Worm (Caenorhabditis elegans) whole organism, L4/young adult: Measurements from ENCODE around the gene srz-61.

ENCODE experiments used
- dao-5 ChIP-seq: sonication (generic microtip); optimal IDR thresholded peaks from 2 replicates; lab custom pipeline; 2016; ENCODE audit warnings: missing genotype, missing genetic modification characterization, moderate library complexity, missing compliant biosample characterization
- him-1 ChIP-seq: sonication (generic microtip); optimal IDR thresholded peaks from 2 replicates; lab custom pipeline; 2016; ENCODE audit warnings: missing genotype, missing genetic modification reagents, missing genetic modification characterization, missing compliant biosample characterization

DNA sequence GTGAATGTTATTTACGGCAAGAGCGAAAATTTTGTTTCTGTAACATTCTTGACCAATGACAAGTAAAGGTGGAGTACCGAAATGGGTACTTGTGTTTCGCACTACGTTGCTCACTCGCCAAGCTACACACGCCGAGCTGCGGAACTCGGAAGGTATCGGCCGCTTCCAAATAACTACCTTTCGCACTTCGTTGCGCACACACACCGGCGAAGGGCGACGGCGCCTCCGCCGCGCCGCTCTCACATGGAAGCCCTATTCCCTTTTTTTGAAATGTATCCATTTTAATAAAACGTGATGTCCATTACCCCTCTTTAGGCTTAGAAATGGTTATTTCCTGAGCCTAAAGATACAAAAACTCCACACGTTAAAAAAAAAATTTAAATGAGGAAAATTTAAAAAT is 14.0 kb upstream of the srz-61 start:
- no peak for TF ChIP-seq him-1 (tag; lab: Kevin White, UChicago)
- TF ChIP-seq dao-5 (tag; lab: Kevin White, UChicago): no peak
